Worm (Caenorhabditis elegans): ENCODE measurements around the gene F16H6.7.

DNA sequence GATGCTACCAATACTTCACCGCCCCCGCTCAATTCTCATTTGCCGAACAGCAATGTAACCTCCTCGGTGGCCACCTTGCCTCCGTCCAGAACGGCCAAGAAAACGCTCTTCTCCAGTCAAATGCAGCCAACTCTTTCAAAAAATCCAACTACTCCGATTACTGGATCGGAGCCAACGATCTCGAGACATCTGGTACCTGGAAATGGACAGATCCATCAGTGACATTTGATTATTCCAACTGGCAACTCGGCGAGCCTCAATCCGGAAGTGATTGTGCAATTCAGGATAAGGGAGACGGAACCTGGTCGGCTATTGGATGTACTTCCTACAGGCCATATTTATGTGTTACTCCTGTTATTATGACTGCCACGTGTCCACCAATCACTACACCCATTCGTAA is 50.8 kb downstream of the F16H6.7 start:
- TF ChIP-seq aly-1 (tag; optimal IDR thresholded peaks at IDR 0.05) (no peak), ama-1 (optimal IDR thresholded peaks at IDR 0.05) (no peak), tra-4 (tag; optimal IDR thresholded peaks at IDR 0.05) (no peak), B0310.2 (tag; optimal IDR thresholded peaks at IDR 0.05) (no peak), tbx-37 (GFP tag; conservative IDR thresholded peaks at IDR 0.05) (no peak), scrt-1 (GFP tag; IDR thresholded peaks at IDR 0.05) (no peak), sea-1 (GFP tag; conservative IDR thresholded peaks at IDR 0.05) (no peak), F13C5.2 (tag; optimal IDR thresholded peaks at IDR 0.05) (no peak), hnd-1 (tag; optimal IDR thresholded peaks at IDR 0.05) (no peak), flt-1 (GFP tag; IDR thresholded peaks at IDR 0.05) (no peak), pes-1 (GFP tag; IDR thresholded peaks at IDR 0.05) (no peak), hmbx-1 (tag; optimal IDR thresholded peaks at IDR 0.05) (no peak), tbx-11 (GFP tag; IDR thresholded peaks at IDR 0.05) (no peak)
